Fruit fly (Drosophila melanogaster) whole organism, embryonic: Measurements from ENCODE around the gene CG6006.

ENCODE experiments used
- Ada2b ChIP-seq: fragments of 200-800 bp; sonication (Bioruptor generic); IDR thresholded peaks from 2 replicates; pipeline ENCODE4 v1.3.6; 2022; ENCODE audit warnings: missing biosample characterization, missing genetic modification characterization
- Blimp-1 ChIP-seq: fragments of 200-800 bp; sonication (Bioruptor generic); optimal IDR thresholded peaks from 3 replicates; lab custom pipeline; 2018; ENCODE audit warnings: missing biosample characterization, missing genetic modification characterization, mild to moderate bottlenecking, moderate library complexity, missing genetic modification reagents
- CG1024 ChIP-seq: fragments of 200-800 bp; sonication (Bioruptor generic); IDR thresholded peaks from 2 replicates; pipeline ENCODE4 v1.3.6; 2022; ENCODE audit warnings: missing biosample characterization, missing genetic modification characterization
- CG10462 ChIP-seq: fragments of 200-800 bp; sonication (Bioruptor generic); optimal IDR thresholded peaks from 2 replicates; lab custom pipeline; 2016; ENCODE audit warnings: missing biosample characterization, missing genetic modification characterization
- CG12104 ChIP-seq: fragments of 200-800 bp; sonication (Bioruptor generic); optimal IDR thresholded peaks from 3 replicates; lab custom pipeline; 2016; ENCODE audit warnings: missing biosample characterization, missing genetic modification characterization
- CG14441 ChIP-seq: fragments of 200-800 bp; sonication (Bioruptor generic); IDR thresholded peaks from 2 replicates; pipeline ENCODE4 v1.3.6; 2022; ENCODE audit warnings: missing biosample characterization, missing genetic modification characterization
- CG14860 ChIP-seq: fragments of 200-800 bp; sonication (Bioruptor generic); IDR thresholded peaks from 3 replicates; pipeline ENCODE4 v1.3.6; 2022; ENCODE audit warnings: missing biosample characterization, missing genetic modification characterization; ENCODE audit not compliant: partially characterized antibody
- CG17802 ChIP-seq: fragments of 200-800 bp; sonication (Bioruptor generic); optimal IDR thresholded peaks from 2 replicates; lab custom pipeline; 2018; ENCODE audit warnings: missing biosample characterization, mild to moderate bottlenecking, missing genetic modification characterization, moderate library complexity
- CG18011 ChIP-seq: fragments of 200-800 bp; sonication (Bioruptor generic); optimal IDR thresholded peaks from 2 replicates; lab custom pipeline; 2017; ENCODE audit warnings: missing biosample characterization, missing genetic modification characterization, mild to moderate bottlenecking, moderate library complexity, missing genotype
- CG4404 ChIP-seq: fragments of 200-800 bp; sonication (Bioruptor generic); IDR thresholded peaks from 2 replicates; pipeline ENCODE4 v1.3.6; 2022; ENCODE audit warnings: missing biosample characterization, missing genetic modification characterization
- CG5180 ChIP-seq: fragments of 200-800 bp; sonication (Bioruptor generic); optimal IDR thresholded peaks from 3 replicates; lab custom pipeline; 2017; ENCODE audit warnings: missing biosample characterization, missing genetic modification characterization, mild to moderate bottlenecking, moderate library complexity, missing genetic modification reagents
- CG6175 ChIP-seq: fragments of 200-800 bp; sonication (Bioruptor generic); IDR thresholded peaks from 3 replicates; pipeline ENCODE4 v1.3.6; 2022; ENCODE audit warnings: missing biosample characterization, missing genetic modification characterization
- CG6654 ChIP-seq: fragments of 200-800 bp; sonication (Bioruptor generic); optimal IDR thresholded peaks from 2 replicates; lab custom pipeline; 2017; ENCODE audit warnings: missing biosample characterization, mild to moderate bottlenecking, missing genetic modification characterization
- CG7786 ChIP-seq: fragments of 200-800 bp; sonication (Bioruptor generic); optimal IDR thresholded peaks from 2 replicates; lab custom pipeline; 2016; ENCODE audit warnings: missing biosample characterization, missing genetic modification characterization
- CG8359 ChIP-seq: fragments of 200-800 bp; sonication (Bioruptor generic); optimal IDR thresholded peaks from 2 replicates; lab custom pipeline; 2017; ENCODE audit warnings: missing biosample characterization, mild to moderate bottlenecking, missing genetic modification characterization, borderline replicate concordance
- CoRest ChIP-seq: fragments of 200-800 bp; sonication (Bioruptor generic); optimal IDR thresholded peaks from 3 replicates; lab custom pipeline; 2018; ENCODE audit warnings: missing biosample characterization, mild to moderate bottlenecking, missing genetic modification characterization, moderate library complexity
- Dfd ChIP-seq, 2 experiments: fragments of >200 bp; optimal IDR thresholded peaks; 2 replicates each; lab custom pipeline; 2017; ENCODE audit warnings: missing biosample characterization in 2 of 2, missing genetic modification characterization in 2 of 2
- Drgx ChIP-seq: fragments of 200-800 bp; sonication (Bioruptor generic); IDR thresholded peaks from 2 replicates; pipeline ENCODE4 v1.3.6; 2022; ENCODE audit warnings: missing biosample characterization, missing genetic modification characterization
- E2f2 ChIP-seq: fragments of 200-800 bp; sonication (Bioruptor generic); IDR thresholded peaks from 2 replicates; pipeline ENCODE4 v1.3.6; 2022; ENCODE audit warnings: missing biosample characterization, missing genetic modification characterization
- Fer2 ChIP-seq: fragments of 200-800 bp; sonication (Bioruptor generic); optimal IDR thresholded peaks from 2 replicates; lab custom pipeline; 2018; ENCODE audit warnings: missing biosample characterization, mild to moderate bottlenecking, missing genetic modification characterization, moderate library complexity
- GATAe ChIP-seq: fragments of 200-800 bp; sonication (Bioruptor generic); conservative IDR thresholded peaks from 2 replicates; pipeline ENCODE4 v1.3.6; 2022; ENCODE audit warnings: missing biosample characterization, missing genetic modification characterization
- HHEX ChIP-seq: fragments of 200-800 bp; sonication (Bioruptor generic); optimal IDR thresholded peaks from 3 replicates; lab custom pipeline; 2017; ENCODE audit warnings: missing biosample characterization, mild to moderate bottlenecking, missing genetic modification characterization, missing genetic modification reagents
- Optix ChIP-seq: fragments of 200-800 bp; sonication (Bioruptor generic); IDR thresholded peaks from 3 replicates; pipeline ENCODE4 v1.3.6; 2022; ENCODE audit warnings: missing biosample characterization, missing genetic modification characterization
- Poxn ChIP-seq: fragments of 200-800 bp; sonication (Bioruptor generic); IDR thresholded peaks from 2 replicates; pipeline ENCODE4 v1.3.6; 2022; ENCODE audit warnings: missing biosample characterization, missing genetic modification characterization
- Stat92E ChIP-seq, 3 experiments: fragments of >200 bp in 2 of 3; fragments of 200-800 bp in 1 of 3; sonication (Bioruptor generic) in 1 of 3; optimal IDR thresholded peaks; 2 replicates each; lab custom pipeline; 2017 to 2019; ENCODE audit warnings: missing biosample characterization in 3 of 3, missing genetic modification characterization in 3 of 3, mild to moderate bottlenecking in 1 of 3, moderate library complexity in 1 of 3
- ara ChIP-seq: fragments of 200-800 bp; sonication (Bioruptor generic); IDR thresholded peaks from 2 replicates; pipeline ENCODE4 v1.3.6; 2022; ENCODE audit warnings: missing biosample characterization, missing genetic modification characterization
- ase ChIP-seq: fragments of 200-800 bp; sonication (Bioruptor generic); IDR thresholded peaks from 3 replicates; pipeline ENCODE4 v1.3.6; 2022; ENCODE audit warnings: missing biosample characterization, missing genetic modification characterization
- az2 ChIP-seq: fragments of 200-800 bp; sonication (Bioruptor generic); optimal IDR thresholded peaks from 3 replicates; lab custom pipeline; 2016; ENCODE audit warnings: missing biosample characterization, missing genetic modification characterization
- chinmo ChIP-seq: fragments of 200-800 bp; sonication (Bioruptor generic); IDR thresholded peaks from 4 replicates; pipeline ENCODE4 v1.3.6; 2022; ENCODE audit warnings: missing biosample characterization, missing genetic modification characterization; ENCODE audit not compliant: partially characterized antibody
- ci ChIP-seq: fragments of 200-800 bp; sonication (Bioruptor generic); IDR thresholded peaks from 3 replicates; pipeline ENCODE4 v1.3.6; 2022; ENCODE audit warnings: missing biosample characterization, missing genetic modification characterization
- corto ChIP-seq: fragments of 200-800 bp; sonication (Bioruptor generic); optimal IDR thresholded peaks from 2 replicates; lab custom pipeline; 2016; ENCODE audit warnings: missing biosample characterization, mild to moderate bottlenecking, missing genetic modification characterization, moderate library complexity
- dati ChIP-seq: fragments of 200-800 bp; sonication (Bioruptor generic); IDR thresholded peaks from 2 replicates; pipeline ENCODE4 v1.3.6; 2022; ENCODE audit warnings: missing biosample characterization, missing genetic modification characterization
- eve ChIP-seq, 2 experiments: fragments of >200 bp; optimal IDR thresholded peaks; 2 replicates each; lab custom pipeline; 2017; ENCODE audit warnings: missing biosample characterization in 2 of 2, missing genetic modification characterization in 2 of 2
- gce ChIP-seq: fragments of 200-800 bp; sonication (Bioruptor generic); IDR thresholded peaks from 3 replicates; pipeline ENCODE4 v1.3.6; 2022; ENCODE audit warnings: missing biosample characterization, missing genetic modification characterization
- gem ChIP-seq: fragments of 200-800 bp; sonication (Bioruptor generic); optimal IDR thresholded peaks from 2 replicates; lab custom pipeline; 2019; ENCODE audit warnings: missing biosample characterization, mild to moderate bottlenecking, missing genetic modification characterization, moderate library complexity
- gsb-n ChIP-seq: fragments of 200-800 bp; sonication (Bioruptor generic); optimal IDR thresholded peaks from 3 replicates; lab custom pipeline; 2018; ENCODE audit warnings: missing biosample characterization, mild to moderate bottlenecking, missing genetic modification characterization
- ham ChIP-seq: fragments of 200-800 bp; sonication (Bioruptor generic); IDR thresholded peaks from 2 replicates; pipeline ENCODE4 v1.3.6; 2022; ENCODE audit warnings: missing biosample characterization, missing genetic modification characterization
- ind ChIP-seq: fragments of 200-800 bp; sonication (Bioruptor generic); optimal IDR thresholded peaks from 3 replicates; lab custom pipeline; 2016; ENCODE audit warnings: missing biosample characterization, missing genetic modification characterization
- inv ChIP-seq: fragments of 200-800 bp; sonication (Bioruptor generic); IDR thresholded peaks from 2 replicates; pipeline ENCODE4 v1.3.6; 2022; ENCODE audit warnings: missing biosample characterization, missing genetic modification characterization; ENCODE audit not compliant: partially characterized antibody
- jumu ChIP-seq: fragments of 200-800 bp; sonication (Bioruptor generic); optimal IDR thresholded peaks from 3 replicates; lab custom pipeline; 2016; ENCODE audit warnings: missing biosample characterization, missing genetic modification characterization
- kni ChIP-seq: fragments of 200-800 bp; sonication (Bioruptor generic); optimal IDR thresholded peaks from 3 replicates; lab custom pipeline; 2017; ENCODE audit warnings: mild to moderate bottlenecking, missing biosample characterization, missing genetic modification reagents, missing genetic modification characterization
- pan ChIP-seq, 4 experiments: fragments of >200 bp in 3 of 4; fragments of 200-800 bp in 1 of 4; sonication (Bioruptor generic) in 1 of 4; optimal IDR thresholded peaks in 3 of 4; IDR thresholded peaks in 1 of 4; 2 replicates each; pipeline versions ENCODE4 v1.3.6 to Lab custom; 2017 to 2022; ENCODE audit warnings: missing biosample characterization in 2 of 4, missing genetic modification characterization in 2 of 4, mixed read lengths in 1 of 4
- rib ChIP-seq: fragments of 200-800 bp; sonication (Bioruptor generic); IDR thresholded peaks from 2 replicates; pipeline ENCODE4 v1.3.6; 2022; ENCODE audit warnings: missing biosample characterization, missing genetic modification characterization
- row ChIP-seq: fragments of 200-800 bp; sonication (Bioruptor generic); IDR thresholded peaks from 3 replicates; pipeline ENCODE4 v1.3.6; 2022; ENCODE audit warnings: missing biosample characterization, missing genetic modification characterization
- sens-2 ChIP-seq: fragments of 200-800 bp; sonication (Bioruptor generic); IDR thresholded peaks from 2 replicates; pipeline ENCODE4 v1.3.6; 2022; ENCODE audit warnings: missing biosample characterization, missing genetic modification characterization
- tgo ChIP-seq: fragments of 200-800 bp; sonication (Bioruptor generic); IDR thresholded peaks from 3 replicates; pipeline ENCODE4 v1.3.6; 2022; ENCODE audit warnings: missing biosample characterization, missing genetic modification characterization
- wor ChIP-seq: fragments of 200-800 bp; sonication (Bioruptor generic); IDR thresholded peaks from 2 replicates; pipeline ENCODE4 v1.3.6; 2022; ENCODE audit warnings: missing biosample characterization, missing genetic modification characterization
- zfh2 ChIP-seq: fragments of 200-800 bp; sonication (Bioruptor generic); optimal IDR thresholded peaks from 2 replicates; lab custom pipeline; 2016; ENCODE audit warnings: missing biosample characterization, missing genetic modification characterization

CG6006 gene

dm6 chr3R:16146632-16147453 is 7.9 kb upstream of the CG6006 start, which contains the start of the genes Mic26-27 and CG5916 (continued):
- TF ChIP-seq CG14441: peak; percentile 61; the same call in 1 of the 2 replicates
- TF ChIP-seq CG4404 (GFP tag; lab: Robert Waterston, UW): peak; percentile 93
- TF ChIP-seq eve (GFP tag; optimal IDR thresholded peaks at IDR 0.05; lab: Kevin White, UChicago): no peak
- TF ChIP-seq row (GFP tag; lab: Robert Waterston, UW): peak; percentile 87
- TF ChIP-seq Drgx (GFP tag; lab: Robert Waterston, UW): 0 out of 2 replicates have a peak, but pooled peaks have one; percentile 24
- TF ChIP-seq tgo (GFP tag; lab: Robert Waterston, UW): peak; percentile 81
- peak; percentile 94; the same call in 2 of the 4 replicates for TF ChIP-seq chinmo
- TF ChIP-seq corto (GFP tag; lab: Kevin White, UChicago): peak; percentile 57
- TF ChIP-seq gem: peak; percentile 94
- peak; percentile 32; the same call in 1 of the 3 replicates for TF ChIP-seq CG6175 (GFP tag; lab: Robert Waterston, UW)
- TF ChIP-seq kni (GFP tag; lab: Kevin White, UChicago): peak; percentile 82
- TF ChIP-seq gsb-n (tag; lab: Kevin White, UChicago): peak; percentile 65
- TF ChIP-seq jumu: peak; percentile 80
- TF ChIP-seq rib (GFP tag; lab: Robert Waterston, UW): no peak
- peak; percentile 11 for TF ChIP-seq CG6654 (GFP tag; lab: Kevin White, UChicago)
- no peak for TF ChIP-seq CG5180 (GFP tag; lab: Kevin White, UChicago)
- TF ChIP-seq wor: peak; percentile 85
- peak; percentile 85 for TF ChIP-seq Blimp-1
- TF ChIP-seq CoRest (tag; lab: Kevin White, UChicago): peak; percentile 84
- TF ChIP-seq Ada2b (GFP tag; lab: Robert Waterston, UW): peak; percentile 83
- no peak for TF ChIP-seq Poxn (GFP tag; lab: Robert Waterston, UW)
- TF ChIP-seq CG8359: no peak
- TF ChIP-seq gce (GFP tag; lab: Robert Waterston, UW): 0 out of 3 replicates have a peak, but pooled peaks have one; percentile 20
- TF ChIP-seq pan (optimal IDR thresholded peaks at IDR 0.05; lab: Kevin White, UChicago): no peak
- peak in 1 of 2 experiments; percentile 68 for TF ChIP-seq pan (GFP tag; optimal IDR thresholded peaks at IDR 0.05 in 1 of 2, IDR thresholded peaks at IDR 0.05 in 1 of 2)
- peak; percentile 89 for TF ChIP-seq Optix (GFP tag; lab: Robert Waterston, UW)
- TF ChIP-seq CG17802 (tag; lab: Kevin White, UChicago): peak; percentile 71
- no peak; the same call in 1 of the 2 replicates for TF ChIP-seq GATAe (GFP tag; lab: Robert Waterston, UW)
- TF ChIP-seq sens-2 (GFP tag; lab: Robert Waterston, UW): 0 out of 2 replicates have a peak, but pooled peaks have one; percentile 14
- peak; percentile 91 for TF ChIP-seq ci (GFP tag; lab: Robert Waterston, UW)
- TF ChIP-seq ind (GFP tag; lab: Kevin White, UChicago): peak; percentile 73
- peak; percentile 70 for TF ChIP-seq CG12104
- TF ChIP-seq CG7786 (GFP tag; lab: Kevin White, UChicago): peak; percentile 91
- TF ChIP-seq az2 (GFP tag; lab: Kevin White, UChicago): peak; percentile 58
- no peak for TF ChIP-seq Dfd (GFP tag; optimal IDR thresholded peaks at IDR 0.05; lab: Kevin White, UChicago)
- peak; percentile 46 for TF ChIP-seq Fer2 (tag; lab: Kevin White, UChicago)
- TF ChIP-seq ara (GFP tag; lab: Robert Waterston, UW): peak; percentile 87
- no peak for TF ChIP-seq ham (GFP tag; lab: Robert Waterston, UW)
- peak; percentile 11 for TF ChIP-seq CG10462 (GFP tag; lab: Kevin White, UChicago)
- TF ChIP-seq CG1024 (GFP tag; lab: Robert Waterston, UW): peak; percentile 72
- no peak for TF ChIP-seq Stat92E (GFP tag; optimal IDR thresholded peaks at IDR 0.05; lab: Kevin White, UChicago)
- no peak for TF ChIP-seq E2f2 (GFP tag; lab: Robert Waterston, UW)
- TF ChIP-seq CG14860 (GFP tag; lab: Robert Waterston, UW): peak; percentile 100
- TF ChIP-seq zfh2 (GFP tag; lab: Kevin White, UChicago): peak; percentile 88
- no peak for TF ChIP-seq HHEX (GFP tag; lab: Kevin White, UChicago)
- TF ChIP-seq CG18011 (GFP tag; lab: Kevin White, UChicago): peak; percentile 71
- TF ChIP-seq ase (GFP tag; lab: Robert Waterston, UW): peak; percentile 83
- TF ChIP-seq inv (GFP tag; lab: Robert Waterston, UW): peak; percentile 100
- no peak for TF ChIP-seq dati (GFP tag; lab: Robert Waterston, UW)
